Fruit fly (Drosophila melanogaster) whole organism, prepupa: Measurements from ENCODE around the gene SmydA-3.

ENCODE experiments used
- Blimp-1 ChIP-seq: fragments of 200-800 bp; sonication (Bioruptor generic); optimal IDR thresholded peaks from 3 replicates; lab custom pipeline; 2017; ENCODE audit warnings: missing biosample characterization, missing genetic modification characterization, mild to moderate bottlenecking, moderate library complexity, missing genetic modification reagents
- CG10631 ChIP-seq: fragments of 200-800 bp; sonication (Bioruptor generic); optimal IDR thresholded peaks from 2 replicates; lab custom pipeline; 2016; ENCODE audit warnings: missing biosample characterization, missing genetic modification characterization
- CG10669 ChIP-seq: fragments of 200-800 bp; sonication (Bioruptor generic); optimal IDR thresholded peaks from 3 replicates; lab custom pipeline; 2018; ENCODE audit warnings: missing biosample characterization, mild to moderate bottlenecking, missing genetic modification characterization, moderate library complexity
- CG11294 ChIP-seq: fragments of 200-800 bp; sonication (Bioruptor generic); IDR thresholded peaks from 2 replicates; pipeline ENCODE4 v1.3.6; 2022; ENCODE audit warnings: missing biosample characterization, missing genetic modification characterization
- CG11762 ChIP-seq: fragments of 200-800 bp; sonication (Bioruptor generic); optimal IDR thresholded peaks from 3 replicates; lab custom pipeline; 2016; ENCODE audit warnings: missing biosample characterization, missing genetic modification characterization; ENCODE audit not compliant: insufficient read depth
- CG11902 ChIP-seq: fragments of 200-800 bp; sonication (Bioruptor generic); optimal IDR thresholded peaks from 3 replicates; lab custom pipeline; 2016; ENCODE audit warnings: missing biosample characterization, missing genetic modification characterization
- CG1621 ChIP-seq: fragments of 200-800 bp; sonication (Bioruptor generic); optimal IDR thresholded peaks from 3 replicates; lab custom pipeline; 2018; ENCODE audit warnings: missing biosample characterization, mild to moderate bottlenecking, missing genetic modification characterization
- CG16779 ChIP-seq: fragments of 200-800 bp; sonication (Bioruptor generic); optimal IDR thresholded peaks from 3 replicates; lab custom pipeline; 2017; ENCODE audit warnings: missing biosample characterization, mild to moderate bottlenecking, missing genetic modification characterization
- CG3032 ChIP-seq: fragments of 200-800 bp; optimal IDR thresholded peaks from 2 replicates; lab custom pipeline; 2019; ENCODE audit warnings: missing biosample characterization, mild to moderate bottlenecking, missing genetic modification characterization, moderate library complexity
- CG31627 ChIP-seq: fragments of 200-800 bp; sonication (Bioruptor generic); optimal IDR thresholded peaks from 3 replicates; lab custom pipeline; 2016; ENCODE audit warnings: missing biosample characterization, missing genetic modification characterization
- CG34406 ChIP-seq: fragments of 200-800 bp; sonication (Bioruptor generic); optimal IDR thresholded peaks from 3 replicates; lab custom pipeline; 2016; ENCODE audit warnings: missing biosample characterization, missing genetic modification characterization
- CG3919 ChIP-seq: fragments of 200-800 bp; sonication (Bioruptor generic); optimal IDR thresholded peaks from 3 replicates; lab custom pipeline; 2016; ENCODE audit warnings: missing biosample characterization, missing genetic modification characterization
- CG4318 ChIP-seq: fragments of 200-800 bp; sonication (Bioruptor generic); optimal IDR thresholded peaks from 3 replicates; lab custom pipeline; 2017; ENCODE audit warnings: missing biosample characterization, mild to moderate bottlenecking, missing genetic modification characterization
- CG6163 ChIP-seq: fragments of 200-800 bp; sonication (Bioruptor generic); IDR thresholded peaks from 3 replicates; pipeline ENCODE4 v1.3.6; 2022; ENCODE audit warnings: missing biosample characterization, missing genetic modification characterization
- CG6276 ChIP-seq: fragments of 200-800 bp; sonication (Bioruptor generic); optimal IDR thresholded peaks from 2 replicates; lab custom pipeline; 2017; ENCODE audit warnings: missing biosample characterization, mild to moderate bottlenecking, missing genetic modification characterization
- CG6792 ChIP-seq: fragments of 200-800 bp; sonication (Bioruptor generic); optimal IDR thresholded peaks from 3 replicates; lab custom pipeline; 2016; ENCODE audit warnings: missing biosample characterization, missing genetic modification characterization
- CG6808 ChIP-seq: fragments of 200-800 bp; sonication (Bioruptor generic); optimal IDR thresholded peaks from 3 replicates; lab custom pipeline; 2017; ENCODE audit warnings: missing biosample characterization, missing genetic modification characterization, mild to moderate bottlenecking, moderate library complexity, missing genetic modification reagents
- CG6854 ChIP-seq: fragments of 200-800 bp; sonication (Bioruptor generic); optimal IDR thresholded peaks from 2 replicates; lab custom pipeline; 2017; ENCODE audit warnings: missing biosample characterization, mild to moderate bottlenecking, missing genetic modification characterization
- CG7368 ChIP-seq: fragments of 200-800 bp; sonication (Bioruptor generic); optimal IDR thresholded peaks from 3 replicates; lab custom pipeline; 2016; ENCODE audit warnings: missing biosample characterization, missing genetic modification characterization
- CG8319 ChIP-seq: fragments of 200-800 bp; sonication (Bioruptor generic); optimal IDR thresholded peaks from 3 replicates; lab custom pipeline; 2016; ENCODE audit warnings: missing biosample characterization, missing genetic modification characterization
- CG8632 ChIP-seq: fragments of 200-800 bp; sonication (Bioruptor generic); optimal IDR thresholded peaks from 3 replicates; lab custom pipeline; 2016; ENCODE audit warnings: missing biosample characterization, missing genetic modification characterization
- CG9139 ChIP-seq: fragments of 200-800 bp; sonication (Bioruptor generic); optimal IDR thresholded peaks from 3 replicates; lab custom pipeline; 2017; ENCODE audit warnings: missing biosample characterization, mild to moderate bottlenecking, missing genetic modification characterization
- Eip75B ChIP-seq: fragments of 200-800 bp; sonication (Bioruptor generic); optimal IDR thresholded peaks from 3 replicates; lab custom pipeline; 2016; ENCODE audit warnings: missing biosample characterization, missing genetic modification characterization
- Eip93F ChIP-seq: fragments of 200-800 bp; sonication (Bioruptor generic); optimal IDR thresholded peaks from 2 replicates; lab custom pipeline; 2016; ENCODE audit warnings: missing biosample characterization, mild to moderate bottlenecking, missing genetic modification characterization
- Ets21C ChIP-seq: fragments of 200-800 bp; sonication (Bioruptor generic); optimal IDR thresholded peaks from 3 replicates; lab custom pipeline; 2016; ENCODE audit warnings: missing biosample characterization, missing genetic modification characterization
- Ets96B ChIP-seq: fragments of 200-800 bp; optimal IDR thresholded peaks from 2 replicates; lab custom pipeline; 2019; ENCODE audit warnings: missing biosample characterization, mild to moderate bottlenecking, missing genetic modification characterization, moderate library complexity
- Gug ChIP-seq: fragments of 200-800 bp; sonication (Bioruptor generic); IDR thresholded peaks from 2 replicates; pipeline ENCODE4 v1.3.6; 2022; ENCODE audit warnings: missing biosample characterization, missing genetic modification characterization
- Hr38 ChIP-seq: sonication (Bioruptor generic); optimal IDR thresholded peaks from 2 replicates; lab custom pipeline; 2016; ENCODE audit warnings: missing biosample characterization, missing genetic modification characterization
- Hr39 ChIP-seq: fragments of 200-800 bp; sonication (Bioruptor generic); optimal IDR thresholded peaks from 2 replicates; lab custom pipeline; 2016; ENCODE audit warnings: missing biosample characterization, missing genetic modification characterization
- Lpt ChIP-seq: fragments of 200-800 bp; sonication (Bioruptor generic); optimal IDR thresholded peaks from 3 replicates; lab custom pipeline; 2016; ENCODE audit warnings: missing biosample characterization, missing genetic modification characterization
- Met ChIP-seq: fragments of 200-800 bp; sonication (Bioruptor generic); optimal IDR thresholded peaks from 3 replicates; lab custom pipeline; 2016; ENCODE audit warnings: missing biosample characterization, missing genetic modification characterization
- OdsH ChIP-seq: fragments of 200-800 bp; sonication (Bioruptor generic); optimal IDR thresholded peaks from 3 replicates; lab custom pipeline; 2016; ENCODE audit warnings: missing biosample characterization, missing genetic modification characterization
- Smox ChIP-seq: fragments of 200-800 bp; sonication (Bioruptor generic); optimal IDR thresholded peaks from 3 replicates; lab custom pipeline; 2016; ENCODE audit warnings: missing biosample characterization, missing genetic modification characterization
- Sox102F ChIP-seq: fragments of 200-800 bp; sonication (Bioruptor generic); optimal IDR thresholded peaks from 2 replicates; lab custom pipeline; 2016; ENCODE audit warnings: missing biosample characterization, mild to moderate bottlenecking, missing genetic modification characterization
- Sox14 ChIP-seq: fragments of 200-800 bp; sonication (Bioruptor generic); optimal IDR thresholded peaks from 3 replicates; lab custom pipeline; 2016; ENCODE audit warnings: missing biosample characterization, missing genetic modification characterization
- Sox15 ChIP-seq: fragments of 200-800 bp; sonication (Bioruptor generic); optimal IDR thresholded peaks from 3 replicates; lab custom pipeline; 2016; ENCODE audit warnings: missing biosample characterization, missing genetic modification characterization
- achi ChIP-seq: fragments of 200-800 bp; sonication (Bioruptor generic); optimal IDR thresholded peaks from 3 replicates; lab custom pipeline; 2016; ENCODE audit warnings: missing biosample characterization, missing genetic modification characterization
- acj6 ChIP-seq: fragments of 200-800 bp; sonication (Bioruptor generic); optimal IDR thresholded peaks from 3 replicates; lab custom pipeline; 2016; ENCODE audit warnings: missing biosample characterization, missing genetic modification characterization
- cyc ChIP-seq: fragments of 200-800 bp; sonication (Bioruptor generic); optimal IDR thresholded peaks from 3 replicates; lab custom pipeline; 2016; ENCODE audit warnings: missing biosample characterization, missing genetic modification characterization
- dac ChIP-seq: fragments of 200-800 bp; sonication (Bioruptor generic); optimal IDR thresholded peaks from 2 replicates; lab custom pipeline; 2017; ENCODE audit warnings: missing biosample characterization, mild to moderate bottlenecking, missing genetic modification characterization
- dsx ChIP-seq: fragments of 200-800 bp; optimal IDR thresholded peaks from 3 replicates; lab custom pipeline; 2019; ENCODE audit warnings: missing biosample characterization, mild to moderate bottlenecking, missing genetic modification characterization, moderate library complexity; ENCODE audit not compliant: poor library complexity, severe bottlenecking
- eg ChIP-seq: fragments of 200-800 bp; sonication (Bioruptor generic); IDR thresholded peaks from 3 replicates; pipeline ENCODE4 v1.3.6; 2022; ENCODE audit warnings: missing biosample characterization, missing genetic modification characterization
- esn ChIP-seq: fragments of 200-800 bp; sonication (Bioruptor generic); optimal IDR thresholded peaks from 2 replicates; lab custom pipeline; 2016; ENCODE audit warnings: missing biosample characterization, mild to moderate bottlenecking, missing genetic modification characterization, moderate library complexity
- fd59A ChIP-seq: fragments of 200-800 bp; sonication (Bioruptor generic); optimal IDR thresholded peaks from 2 replicates; lab custom pipeline; 2017; ENCODE audit warnings: missing biosample characterization, mild to moderate bottlenecking, missing genetic modification characterization, missing genetic modification reagents
- fd85E ChIP-seq: fragments of 200-800 bp; sonication (Bioruptor generic); optimal IDR thresholded peaks from 3 replicates; lab custom pipeline; 2016; ENCODE audit warnings: missing biosample characterization, missing genetic modification characterization
- lz ChIP-seq: fragments of 200-800 bp; sonication (Bioruptor generic); optimal IDR thresholded peaks from 3 replicates; lab custom pipeline; 2016; ENCODE audit warnings: missing biosample characterization, missing genetic modification characterization
- net ChIP-seq: fragments of 200-800 bp; sonication (Bioruptor generic); optimal IDR thresholded peaks from 3 replicates; lab custom pipeline; 2016; ENCODE audit warnings: missing biosample characterization, missing genetic modification characterization
- pdm3 ChIP-seq: fragments of 200-800 bp; sonication (Bioruptor generic); optimal IDR thresholded peaks from 3 replicates; lab custom pipeline; 2016; ENCODE audit warnings: missing biosample characterization, missing genetic modification characterization
- salr ChIP-seq, 2 experiments: fragments of 200-800 bp; sonication (Bioruptor generic); optimal IDR thresholded peaks; 3 replicates each; lab custom pipeline; 2016 to 2018; ENCODE audit warnings: missing biosample characterization in 2 of 2, missing genetic modification characterization in 2 of 2, mild to moderate bottlenecking in 1 of 2
- spab ChIP-seq: fragments of 200-800 bp; sonication (Bioruptor generic); optimal IDR thresholded peaks from 2 replicates; lab custom pipeline; 2017; ENCODE audit warnings: missing biosample characterization, mild to moderate bottlenecking, missing genetic modification characterization, missing genetic modification reagents
- svp ChIP-seq: fragments of 200-800 bp; sonication (Bioruptor generic); peaks from one replicate; lab custom pipeline; 2016; ENCODE audit warnings: missing biosample characterization, missing genetic modification characterization
- vri ChIP-seq: fragments of 200-800 bp; sonication (Bioruptor generic); optimal IDR thresholded peaks from 3 replicates; lab custom pipeline; 2016; ENCODE audit warnings: missing biosample characterization, mild to moderate bottlenecking, missing genetic modification characterization

Gene SmydA-3

dm6 chr2L:10849511-10850191 is at the start of gene SmydA-3:
TSS of gene SmydA-3 (plus strand) at chr2L:10850141.
- TF ChIP-seq CG3919 (GFP tag; lab: Kevin White, UChicago): peak; percentile 44
- TF ChIP-seq dac: peak; percentile 34
- TF ChIP-seq CG6854: no peak
- no peak for TF ChIP-seq Sox14 (GFP tag; lab: Kevin White, UChicago)
- TF ChIP-seq CG9139 (GFP tag; lab: Kevin White, UChicago): no peak
- no peak for TF ChIP-seq CG8319 (GFP tag; lab: Kevin White, UChicago)
- peak; percentile 12 for TF ChIP-seq lz (GFP tag; lab: Kevin White, UChicago)
- TF ChIP-seq pdm3 (GFP tag; lab: Kevin White, UChicago): no peak
- TF ChIP-seq Ets96B: peak; percentile 19
- TF ChIP-seq CG6276 (GFP tag; lab: Kevin White, UChicago): peak; percentile 70
- TF ChIP-seq CG10669 (GFP tag; lab: Kevin White, UChicago): no peak
- TF ChIP-seq CG11762 (GFP tag; lab: Kevin White, UChicago): no peak
- TF ChIP-seq Met (GFP tag; lab: Kevin White, UChicago): no peak
- peak in 1 of 2 experiments; percentile 71 for TF ChIP-seq salr (GFP tag; optimal IDR thresholded peaks at IDR 0.05; lab: Kevin White, UChicago)
- TF ChIP-seq achi (GFP tag; lab: Kevin White, UChicago): peak; percentile 51
- TF ChIP-seq fd59A (GFP tag; lab: Kevin White, UChicago): peak; percentile 11
- TF ChIP-seq fd85E: no peak
- TF ChIP-seq Hr39 (GFP tag; lab: Kevin White, UChicago): no peak
- TF ChIP-seq CG8632 (GFP tag; lab: Kevin White, UChicago): peak; percentile 30
- no peak for TF ChIP-seq Eip93F (GFP tag; lab: Kevin White, UChicago)
- no peak for TF ChIP-seq svp (GFP tag; lab: Kevin White, UChicago)
- TF ChIP-seq eg (GFP tag; lab: Robert Waterston, UW): peak; percentile 82
- TF ChIP-seq Sox15 (GFP tag; lab: Kevin White, UChicago): no peak
- TF ChIP-seq CG1621 (tag; lab: Kevin White, UChicago): no peak
- no peak for TF ChIP-seq Ets21C (GFP tag; lab: Kevin White, UChicago)
- TF ChIP-seq acj6 (GFP tag; lab: Kevin White, UChicago): no peak
- no peak for TF ChIP-seq Smox
- peak; percentile 51 for TF ChIP-seq Gug (GFP tag; lab: Robert Waterston, UW)
- TF ChIP-seq CG31627 (GFP tag; lab: Kevin White, UChicago): no peak
- TF ChIP-seq CG16779 (tag; lab: Kevin White, UChicago): no peak
- TF ChIP-seq CG4318 (GFP tag; lab: Kevin White, UChicago): peak; percentile 50
- TF ChIP-seq Hr38 (GFP tag; lab: Kevin White, UChicago): no peak
- TF ChIP-seq cyc (GFP tag; lab: Kevin White, UChicago): no peak
- no peak for TF ChIP-seq Sox102F (GFP tag; lab: Kevin White, UChicago)
- TF ChIP-seq CG11902 (GFP tag; lab: Kevin White, UChicago): no peak
- no peak for TF ChIP-seq Eip75B (GFP tag; lab: Kevin White, UChicago)
- TF ChIP-seq CG6792 (GFP tag; lab: Kevin White, UChicago): peak; percentile 7
- TF ChIP-seq CG11294 (GFP tag; lab: Robert Waterston, UW): 0 out of 2 replicates have a peak, but pooled peaks have one; percentile 32
- no peak for TF ChIP-seq CG10631 (GFP tag; lab: Kevin White, UChicago)
- TF ChIP-seq CG6808 (GFP tag; lab: Kevin White, UChicago): no peak
- no peak for TF ChIP-seq dsx (GFP tag; lab: Kevin White, UChicago)
- peak; percentile 25 for TF ChIP-seq Lpt (GFP tag; lab: Kevin White, UChicago)
- peak; percentile 22 for TF ChIP-seq esn (GFP tag; lab: Kevin White, UChicago)
- no peak for TF ChIP-seq spab
- no peak for TF ChIP-seq vri (GFP tag; lab: Kevin White, UChicago)
- TF ChIP-seq CG3032 (tag; lab: Kevin White, UChicago): no peak
- TF ChIP-seq CG34406: peak; percentile 49
- TF ChIP-seq OdsH (GFP tag; lab: Kevin White, UChicago): no peak
- TF ChIP-seq Blimp-1: no peak
- no peak for TF ChIP-seq CG7368 (GFP tag; lab: Kevin White, UChicago)
- TF ChIP-seq net (GFP tag; lab: Kevin White, UChicago): peak; percentile 66
- TF ChIP-seq CG6163 (GFP tag; lab: Robert Waterston, UW): peak; percentile 64
